Worm (Caenorhabditis elegans) whole organism, L1 larva: ENCODE results near the gene T12B5.14.
"Not testable (repeated sequence)": the region's sequence is repeated elsewhere in the genome, so short reads cannot be mapped to it uniquely, and the experiment has no call there.

Source experiments
- ama-1 ChIP-seq: fragments of 150-350 bp; optimal IDR thresholded peaks from 2 replicates; lab custom pipeline; 2014
- ces-1 ChIP-seq: fragments of 150-350 bp; optimal IDR thresholded peaks from 2 replicates; lab custom pipeline; 2014; ENCODE audit warnings: missing biosample characterization, missing genetic modification reagents, missing genetic modification characterization
- elt-3 ChIP-seq, 6 experiments: fragments of 150-350 bp in 1 of 6; sonication (generic microtip); optimal IDR thresholded peaks; 2 replicates each; lab custom pipeline; 2017 to 2018; ENCODE audit warnings: missing biosample characterization in 6 of 6, missing genetic modification characterization in 6 of 6, inconsistent platforms in 1 of 6
- fkh-10 ChIP-seq: sonication (generic microtip); optimal IDR thresholded peaks from 2 replicates; lab custom pipeline; 2017; ENCODE audit warnings: missing biosample characterization, missing genetic modification reagents, missing genetic modification characterization
- lsy-2 ChIP-seq, 2 experiments: fragments of 150-350 bp; optimal IDR thresholded peaks; 2 replicates each; lab custom pipeline; 2014; ENCODE audit warnings: missing biosample characterization in 2 of 2, missing genetic modification characterization in 2 of 2
- nhr-237 ChIP-seq: fragments of 150-350 bp; optimal IDR thresholded peaks from 2 replicates; lab custom pipeline; 2014; ENCODE audit warnings: missing biosample characterization, missing genetic modification characterization
- nhr-28 ChIP-seq: fragments of 150-350 bp; optimal IDR thresholded peaks from 2 replicates; lab custom pipeline; 2014; ENCODE audit warnings: missing biosample characterization, missing genetic modification characterization
- nhr-90 ChIP-seq: sonication (generic microtip); optimal IDR thresholded peaks from 2 replicates; lab custom pipeline; 2016; ENCODE audit warnings: mild to moderate bottlenecking, missing genetic modification characterization, missing compliant biosample characterization; ENCODE audit not compliant: poor library complexity
- skn-1 ChIP-seq: fragments of 150-350 bp; optimal IDR thresholded peaks from 2 replicates; lab custom pipeline; 2014; ENCODE audit warnings: missing biosample characterization, missing genetic modification characterization
- sptf-1 ChIP-seq: fragments of 150-350 bp; optimal IDR thresholded peaks from 2 replicates; lab custom pipeline; 2014; ENCODE audit warnings: missing biosample characterization, missing genetic modification characterization
- unc-62 ChIP-seq: fragments of 150-350 bp; optimal IDR thresholded peaks from 2 replicates; lab custom pipeline; 2014; ENCODE audit warnings: missing biosample characterization, missing genetic modification reagents, missing genetic modification characterization

ce11 chrIII:931405-931804 lies 23.3 kb upstream of the T12B5.14 start:
- not testable (repeated sequence) for TF ChIP-seq nhr-237 (tag; lab: Kevin White, UChicago); lsy-2 (tag; optimal IDR thresholded peaks at IDR 0.05; lab: Kevin White, UChicago); elt-3 (tag; optimal IDR thresholded peaks at IDR 0.05; lab: Kevin White, UChicago); ces-1 (GFP tag; lab: Kevin White, UChicago); skn-1 (tag; lab: Kevin White, UChicago); sptf-1 (tag; lab: Kevin White, UChicago); unc-62 (GFP tag; lab: Kevin White, UChicago); fkh-10 (GFP tag; lab: Kevin White, UChicago); nhr-28; ama-1 (lab: Kevin White, UChicago)
- TF ChIP-seq nhr-90 (tag; lab: Kevin White, UChicago), result peak; percentile 14
